Fruit fly (Drosophila melanogaster) whole organism: Measurements from ENCODE around the gene Btk.

Source experiments
- CG8478 ChIP-seq: fragments of >200 bp; optimal IDR thresholded peaks from 2 replicates; lab custom pipeline; 2018; ENCODE audit warnings: inconsistent platforms
- pan ChIP-seq: fragments of >200 bp; optimal IDR thresholded peaks from 2 replicates; lab custom pipeline; 2017
- psq ChIP-seq: fragments of >200 bp; optimal IDR thresholded peaks from 2 replicates; lab custom pipeline; 2017
- usp ChIP-seq: fragments of >200 bp; optimal IDR thresholded peaks from 2 replicates; lab custom pipeline; 2017; ENCODE audit warnings: missing biosample characterization, missing genetic modification characterization, mixed read lengths

DNA sequence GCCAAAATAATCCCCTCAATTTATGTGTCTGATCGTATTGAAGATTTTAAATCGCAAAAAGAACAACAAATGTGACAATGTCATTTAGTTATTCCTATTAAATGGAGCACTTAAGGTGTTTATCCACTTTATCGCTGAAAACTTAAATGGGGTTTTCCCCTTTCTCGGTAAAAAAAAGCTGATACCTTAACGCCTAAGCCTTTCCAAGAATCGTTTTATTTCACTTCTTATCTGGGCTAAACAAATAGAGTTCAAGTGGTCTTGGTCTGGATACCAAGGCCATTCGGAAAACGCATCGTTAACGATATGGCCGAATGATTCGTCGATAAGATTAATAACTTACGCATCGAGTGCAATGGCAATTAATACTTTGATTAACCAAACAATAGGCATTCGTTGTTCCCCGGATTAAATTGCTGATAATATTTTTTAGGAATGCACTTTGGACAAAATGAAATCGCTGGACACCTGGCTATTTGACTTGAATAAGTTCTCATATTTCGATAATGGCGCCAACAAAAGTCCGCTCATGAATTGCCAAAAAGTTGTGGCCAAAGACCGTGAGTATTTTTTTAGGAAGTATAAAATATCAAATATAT, 39.0 kb upstream of the Btk start:
- TF ChIP-seq pan (no peak), usp (no peak), CG8478 (no peak), psq (lab: Kevin White, UChicago) (no peak)
